Worm (Caenorhabditis elegans): ENCODE measurements around the gene plc-4.

plc-4 gene

ce11 chrIV:7507841-7508509 lies 4.5 kb downstream of the plc-4 start, which contains the start of the genes vdac-1 and R05G6.5 (continued):
- TF ChIP-seq alr-1 (tag; optimal IDR thresholded peaks at IDR 0.05; ENCODE audit: borderline replicate concordance) (no peak), sptf-1 (tag; optimal IDR thresholded peaks at IDR 0.05) (no peak), elt-2 (tag; optimal IDR thresholded peaks at IDR 0.05) (peak; percentile 73), lin-15B (tag; optimal IDR thresholded peaks at IDR 0.05) (peak; percentile 72), efl-3 (GFP tag; optimal IDR thresholded peaks at IDR 0.05) (no peak), jun-1 (tag; optimal IDR thresholded peaks at IDR 0.05) (peak; percentile 58), pax-3 (tag; optimal IDR thresholded peaks at IDR 0.05) (peak; percentile 47), tlp-1 (tag; optimal IDR thresholded peaks at IDR 0.05) (no peak), zag-1 (tag; optimal IDR thresholded peaks at IDR 0.05) (no peak), egl-13 (tag; optimal IDR thresholded peaks at IDR 0.05) (peak; percentile 17), ets-5 (GFP tag; IDR thresholded peaks at IDR 0.05) (no peak), elt-3 (tag; optimal IDR thresholded peaks at IDR 0.05) (peak in 4 of 6 experiments; percentile 30 to 78 (median 46)), nhr-11 (tag; optimal IDR thresholded peaks at IDR 0.05) (peak; percentile 24), swsn-7 (tag; optimal IDR thresholded peaks at IDR 0.05) (peak; percentile 82), ceh-90 (tag; optimal IDR thresholded peaks at IDR 0.05) (no peak), ceh-63 (GFP tag; optimal IDR thresholded peaks at IDR 0.05) (no peak), nhr-237 (tag; optimal IDR thresholded peaks at IDR 0.05) (peak; percentile 73), mdl-1 (tag; optimal IDR thresholded peaks at IDR 0.05) (peak in 1 of 2 experiments; percentile 89), zip-4 (GFP tag; optimal IDR thresholded peaks at IDR 0.05) (no peak), C04F5.9 (tag; optimal IDR thresholded peaks at IDR 0.05) (no peak), aha-1 (tag; optimal IDR thresholded peaks at IDR 0.05) (no peak), lin-13 (GFP tag; optimal IDR thresholded peaks at IDR 0.05) (peak; percentile 82), unc-62 (GFP tag; optimal IDR thresholded peaks at IDR 0.05) (no peak), lir-3 (tag; optimal IDR thresholded peaks at IDR 0.05; ENCODE audit: poor library complexity) (peak; percentile 7), F16B12.6 (tag; optimal IDR thresholded peaks at IDR 0.05) (no peak), mef-2 (tag; optimal IDR thresholded peaks at IDR 0.05) (peak; percentile 30), isw-1 (GFP tag; IDR thresholded peaks at IDR 0.05) (peak; percentile 71), lsy-2 (tag; optimal IDR thresholded peaks at IDR 0.05) (peak; percentile 77 to 90), vab-15 (tag; optimal IDR thresholded peaks at IDR 0.05) (peak; percentile 8), nhr-84 (tag; optimal IDR thresholded peaks at IDR 0.05) (no peak), mep-1 (tag; optimal IDR thresholded peaks at IDR 0.05) (peak; percentile 54), rnt-1 (tag; optimal IDR thresholded peaks at IDR 0.05) (peak; percentile 79), ces-1 (GFP tag; optimal IDR thresholded peaks at IDR 0.05) (no peak), irx-1 (tag; optimal IDR thresholded peaks at IDR 0.05) (no peak), nhr-76 (tag; optimal IDR thresholded peaks at IDR 0.05) (no peak), ceh-82 (tag; optimal IDR thresholded peaks at IDR 0.05) (peak; percentile 42 to 93 (median 70)), nhr-47 (tag; optimal IDR thresholded peaks at IDR 0.05) (peak; percentile 83), unc-86 (tag; optimal IDR thresholded peaks at IDR 0.05) (peak; percentile 56)

- TF ChIP-seq lin-15B (tag; optimal IDR thresholded peaks at IDR 0.05) (no peak), sup-37 (GFP tag; optimal IDR thresholded peaks at IDR 0.05) (no peak), lin-13 (GFP tag; optimal IDR thresholded peaks at IDR 0.05) (peak; percentile 56), Y116A8C.19 (tag; optimal IDR thresholded peaks at IDR 0.05; ENCODE audit: borderline replicate concordance) (no peak), hlh-4 (tag; optimal IDR thresholded peaks at IDR 0.05) (no peak), F16B12.6 (tag; optimal IDR thresholded peaks at IDR 0.05) (no peak), mep-1 (tag; optimal IDR thresholded peaks at IDR 0.05) (peak; percentile 53), sptf-1 (tag; optimal IDR thresholded peaks at IDR 0.05) (no peak), ceh-63 (GFP tag; optimal IDR thresholded peaks at IDR 0.05) (no peak), efl-1 (optimal IDR thresholded peaks at IDR 0.05) (peak; percentile 11 to 45), efl-1 (GFP tag; optimal IDR thresholded peaks at IDR 0.05 in 1 of 2) (peak; percentile 59 to 97), nhr-20 (tag; optimal IDR thresholded peaks at IDR 0.05) (peak; percentile 75), mdl-1 (tag; optimal IDR thresholded peaks at IDR 0.05) (peak in 1 of 2 experiments; percentile 86), unc-130 (tag; optimal IDR thresholded peaks at IDR 0.05) (peak; percentile 73), lir-3 (tag; optimal IDR thresholded peaks at IDR 0.05; ENCODE audit: poor library complexity) (peak; percentile 9), lin-14 (GFP tag; optimal IDR thresholded peaks at IDR 0.05) (peak; percentile 67), aha-1 (tag; optimal IDR thresholded peaks at IDR 0.05) (no peak), dpl-1 (GFP tag; optimal IDR thresholded peaks at IDR 0.05) (peak in 2 of 3 experiments; percentile 51 to 66), swsn-7 (tag; optimal IDR thresholded peaks at IDR 0.05) (peak; percentile 35), fkh-8 (tag; optimal IDR thresholded peaks at IDR 0.05) (no peak), tlp-1 (tag; optimal IDR thresholded peaks at IDR 0.05) (no peak), zag-1 (tag; optimal IDR thresholded peaks at IDR 0.05) (no peak), nhr-90 (tag; optimal IDR thresholded peaks at IDR 0.05; ENCODE audit: poor library complexity) (peak; percentile 67), nhr-77 (tag; optimal IDR thresholded peaks at IDR 0.05) (no peak)
Observed at ce11 chrIV:7507305-7507704, 5.2 kb downstream of the plc-4 start.

Data from whole organism, L1 larva.